Worm (Caenorhabditis elegans): Measurements from ENCODE around the gene srh-4.

srh-4 gene

DNA sequence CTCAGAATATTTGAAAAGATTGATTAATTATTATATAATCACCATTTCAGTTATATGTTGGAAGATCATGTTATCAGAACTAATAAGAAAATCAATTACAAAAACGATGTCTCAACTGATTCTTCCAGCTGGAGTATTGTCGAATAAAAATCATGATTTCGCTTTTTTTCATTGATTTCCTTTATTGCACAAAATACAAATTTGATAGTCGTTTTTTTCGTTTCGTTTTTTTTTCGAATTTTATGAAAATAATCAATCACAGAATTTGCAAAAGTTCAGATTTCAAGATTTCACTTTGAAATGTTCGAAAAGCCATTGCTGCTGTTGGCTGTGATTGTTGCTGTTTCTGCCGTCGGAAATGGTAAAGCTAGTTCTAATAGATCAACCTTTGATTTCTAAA, 25.5 kb downstream of the srh-4 start, which contains the start of gene C49G7.13:
Gene C49G7.13 (plus strand): TSS at position 301 of the 400 bp plus-strand sequence.
- no peak for TF ChIP-seq dve-1 (tag; optimal IDR thresholded peaks at IDR 0.05; ENCODE audit: insufficient read depth)
- no peak for TF ChIP-seq dmd-9 (GFP tag; IDR thresholded peaks at IDR 0.05)
- TF ChIP-seq snpc-1.2 (GFP tag; IDR thresholded peaks at IDR 0.05): no peak
- TF ChIP-seq lim-7 (GFP tag; IDR thresholded peaks at IDR 0.05): no peak
- TF ChIP-seq nhr-77 (tag; optimal IDR thresholded peaks at IDR 0.05): no peak
- TF ChIP-seq nhr-42 (GFP tag; IDR thresholded peaks at IDR 0.05): no peak
- TF ChIP-seq hlh-30 (tag; optimal IDR thresholded peaks at IDR 0.05; ENCODE audit: insufficient read depth): no peak
- TF ChIP-seq egl-27 (tag; optimal IDR thresholded peaks at IDR 0.05): no peak
- no peak for TF ChIP-seq lin-39 (tag; optimal IDR thresholded peaks at IDR 0.05)
- no peak for TF ChIP-seq lin-1 (GFP tag; IDR thresholded peaks at IDR 0.05)
- TF ChIP-seq attf-4 (tag; optimal IDR thresholded peaks at IDR 0.05): no peak
- no peak for TF ChIP-seq pqm-1 (tag; optimal IDR thresholded peaks at IDR 0.05)
- no peak for TF ChIP-seq nhr-237 (tag; optimal IDR thresholded peaks at IDR 0.05)
- TF ChIP-seq cey-2 (tag; optimal IDR thresholded peaks at IDR 0.05; ENCODE audit: borderline replicate concordance, insufficient read depth): no peak
- no peak for TF ChIP-seq ceh-62 (tag; optimal IDR thresholded peaks at IDR 0.05)

- TF ChIP-seq T20F7.1 (GFP tag; optimal IDR thresholded peaks at IDR 0.05): no peak
- no peak for TF ChIP-seq vab-7 (GFP tag; IDR thresholded peaks at IDR 0.05)
- no peak for TF ChIP-seq lsy-2 (tag; optimal IDR thresholded peaks at IDR 0.05)
- no peak for TF ChIP-seq nhr-111 (GFP tag; optimal IDR thresholded peaks at IDR 0.05)
- TF ChIP-seq tag-97 (GFP tag; IDR thresholded peaks at IDR 0.05): no peak
- TF ChIP-seq ces-1 (GFP tag; optimal IDR thresholded peaks at IDR 0.05): no peak
- no peak for TF ChIP-seq madf-9 (GFP tag; conservative IDR thresholded peaks at IDR 0.05)
- no peak for TF ChIP-seq Y5F2A.4 (GFP tag; optimal IDR thresholded peaks at IDR 0.05)
- TF ChIP-seq php-3 (GFP tag; IDR thresholded peaks at IDR 0.05): no peak
- no peak for TF ChIP-seq ZK546.5 (tag; optimal IDR thresholded peaks at IDR 0.05)
- TF ChIP-seq zfp-2 (tag; optimal IDR thresholded peaks at IDR 0.05): no peak
- no peak for TF ChIP-seq mxl-3 (GFP tag; optimal IDR thresholded peaks at IDR 0.05)
- TF ChIP-seq hlh-11 (tag; optimal IDR thresholded peaks at IDR 0.05): no peak
Measured at ce11 chrV:4038110-4038509, 27.8 kb downstream of the srh-4 start, which contains the start of gene C49G7.12. TSS of gene C49G7.12 (plus strand) at chrV:4038410.

DNA sequence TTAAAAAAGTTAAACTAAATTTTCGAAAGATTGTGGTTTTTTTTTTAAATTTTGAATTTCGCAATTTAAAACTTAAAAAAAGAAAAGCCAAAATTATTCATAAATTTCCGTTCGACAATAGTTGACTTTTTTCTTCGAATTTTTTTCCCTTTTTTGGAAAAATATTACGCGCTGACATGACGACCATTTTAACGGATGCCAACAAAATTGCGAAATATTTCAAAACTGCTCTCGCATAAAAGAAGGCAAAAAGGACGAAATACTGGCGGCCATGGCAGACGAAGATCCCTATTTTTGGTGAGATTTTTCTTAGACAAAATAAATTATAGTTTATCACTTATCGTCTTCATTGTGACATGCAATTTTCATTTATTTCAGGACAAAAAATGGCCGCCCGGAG, 28.3 kb downstream of the srh-4 start:
- no peak for TF ChIP-seq nhr-28 (tag; optimal IDR thresholded peaks at IDR 0.05)
- peak; percentile 63 for TF ChIP-seq zip-2 (tag; optimal IDR thresholded peaks at IDR 0.05)
- no peak for TF ChIP-seq unc-130 (GFP tag; optimal IDR thresholded peaks at IDR 0.05)

DNA sequence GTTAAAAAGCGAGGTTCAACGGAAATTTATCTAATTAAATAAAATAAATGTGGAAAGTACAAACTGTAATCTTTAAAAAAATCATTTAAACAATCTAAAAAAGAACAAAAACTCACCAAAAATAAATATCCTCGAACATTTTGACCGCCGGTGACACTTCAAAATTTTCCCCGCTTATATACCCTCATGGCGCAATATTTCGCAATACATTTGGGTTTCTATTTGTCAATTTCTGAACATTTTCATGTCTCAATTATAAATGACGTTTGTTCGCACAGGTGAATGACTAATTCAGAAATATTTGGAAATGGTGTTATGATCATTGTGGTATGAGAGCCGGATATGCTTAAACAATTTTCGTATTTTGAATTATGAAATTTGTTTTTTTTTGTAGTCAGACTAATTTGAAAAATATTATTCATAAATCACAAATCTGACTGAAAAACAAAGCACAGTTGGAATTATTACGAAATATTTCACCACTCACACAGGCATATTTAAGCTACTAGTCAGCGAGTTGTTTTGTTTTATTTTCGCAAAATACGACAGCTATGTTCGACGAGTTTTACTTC, 31.7 kb downstream of the srh-4 start, which contains the start of the genes C49G7.10 and irg-2:
Gene C49G7.10 (minus strand): TSS at position 169 of the 572 bp plus-strand sequence.
Gene irg-2 (plus strand): TSS at position 329 of the 572 bp plus-strand sequence.
- TF ChIP-seq spr-3 (GFP tag; optimal IDR thresholded peaks at IDR 0.05): no peak
- no peak for TF ChIP-seq nhr-25 (tag; optimal IDR thresholded peaks at IDR 0.05; ENCODE audit: borderline replicate concordance, insufficient read depth)
- TF ChIP-seq nhr-28 (tag; optimal IDR thresholded peaks at IDR 0.05): peak; percentile 18
- TF ChIP-seq Y48G9A.11 (GFP tag; IDR thresholded peaks at IDR 0.05): no peak
- no peak for TF ChIP-seq duxl-1 (tag; optimal IDR thresholded peaks at IDR 0.05; ENCODE audit: poor library complexity)
- no peak for TF ChIP-seq gei-8 (GFP tag; optimal IDR thresholded peaks at IDR 0.05)
- no peak for TF ChIP-seq tra-1 (GFP tag; IDR thresholded peaks at IDR 0.05)
- TF ChIP-seq ZK546.5 (tag; optimal IDR thresholded peaks at IDR 0.05): no peak
- TF ChIP-seq nhr-41 (GFP tag; IDR thresholded peaks at IDR 0.05): no peak
- no peak for TF ChIP-seq zfp-2 (tag; optimal IDR thresholded peaks at IDR 0.05)
- no peak for TF ChIP-seq lsy-2 (tag; optimal IDR thresholded peaks at IDR 0.05)
- no peak for TF ChIP-seq Y75B8A.6 (GFP tag; IDR thresholded peaks at IDR 0.05)
- no peak for TF ChIP-seq D1046.2 (GFP tag; IDR thresholded peaks at IDR 0.05)
- no peak for TF ChIP-seq ceh-62 (tag; optimal IDR thresholded peaks at IDR 0.05)
- TF ChIP-seq hmg-1.1 (GFP tag; IDR thresholded peaks at IDR 0.05): no peak
- TF ChIP-seq madf-9 (GFP tag; conservative IDR thresholded peaks at IDR 0.05): no peak
- TF ChIP-seq pqm-1 (tag; optimal IDR thresholded peaks at IDR 0.05): peak; percentile 12
- no peak for TF ChIP-seq T26A8.4 (GFP tag; IDR thresholded peaks at IDR 0.05)
- TF ChIP-seq arid-1 (GFP tag; conservative IDR thresholded peaks at IDR 0.05): no peak
- TF ChIP-seq ctbp-1 (GFP tag; IDR thresholded peaks at IDR 0.05): no peak
- TF ChIP-seq nhr-237 (tag; optimal IDR thresholded peaks at IDR 0.05): no peak
- no peak for TF ChIP-seq nhr-102 (tag; optimal IDR thresholded peaks at IDR 0.05)
